ENCODE assay signal across 5 fruit fly cellular contexts in the genomic region with DNA sequence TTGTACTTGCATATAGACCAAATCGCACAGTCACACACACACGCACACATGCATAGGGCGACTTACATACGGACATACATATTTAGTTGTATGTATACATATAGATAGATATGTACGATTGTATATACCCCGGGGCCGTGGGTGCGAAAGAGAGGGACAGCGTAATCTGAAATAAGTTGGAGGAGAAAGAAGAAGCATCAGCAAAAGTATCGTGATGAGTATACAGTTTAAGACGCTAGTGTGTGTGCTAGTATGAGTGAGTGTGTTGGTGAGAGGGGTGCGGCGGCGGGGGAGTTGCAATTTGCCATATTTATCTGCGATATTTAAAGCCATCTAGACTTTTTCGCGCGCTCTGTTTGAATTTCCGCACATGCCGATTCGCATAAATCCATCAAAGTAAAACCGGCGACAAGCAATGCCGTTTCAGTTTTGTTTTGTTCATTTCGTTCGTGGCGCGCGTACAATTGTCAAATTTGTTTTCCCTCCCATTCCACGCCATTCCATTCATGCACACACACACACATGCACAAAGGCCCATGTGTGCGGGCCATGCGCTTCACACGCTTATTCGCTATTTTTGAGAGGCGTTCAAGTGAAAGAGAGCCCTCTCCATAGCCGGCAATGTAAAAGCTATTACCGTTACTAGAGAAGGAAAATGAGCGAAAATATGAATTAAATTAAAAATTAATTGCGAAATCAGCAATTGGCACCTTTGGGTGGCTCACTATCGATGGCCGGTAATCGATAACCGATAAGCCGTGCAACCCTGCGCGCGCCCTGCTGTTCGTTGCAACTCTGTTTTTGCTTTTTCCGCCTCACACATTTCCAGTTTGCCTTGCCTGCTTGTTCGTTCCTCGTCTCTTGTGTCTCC.
TF ChIP-seq lines count a peak whose summit lies in the region.

No protein-coding gene starts in this region.

TF ChIP-seq in whole organism, adult, 20 proteins besides CTCF, POLR2A, EP300 and RAD21 (continued from another document):
- TF ChIP-seq ovo (GFP tag; optimal IDR thresholded peaks at IDR 0.05; lab: Kevin White, UChicago) = peak; percentile 73
- TF ChIP-seq CG12768 (GFP tag; optimal IDR thresholded peaks at IDR 0.05; lab: Kevin White, UChicago) = peak; percentile 78
- TF ChIP-seq toe (GFP tag; optimal IDR thresholded peaks at IDR 0.05; lab: Kevin White, UChicago) = peak; percentile 67
- peak; percentile 86 for TF ChIP-seq CG7101 (tag; optimal IDR thresholded peaks at IDR 0.05; lab: Kevin White, UChicago)
- TF ChIP-seq cnc (optimal IDR thresholded peaks at IDR 0.05; lab: Kevin White, UChicago) = peak in 1 of 2 experiments; percentile 13
- peak; percentile 78 for TF ChIP-seq CG7045 (GFP tag; optimal IDR thresholded peaks at IDR 0.05; lab: Kevin White, UChicago)

TF ChIP-seq in whole organism, embryonic, 481 proteins besides CTCF, POLR2A, EP300 and RAD21 (continued from another document and continues in another):
- TF ChIP-seq jing (GFP tag; optimal IDR thresholded peaks at IDR 0.05; lab: Kevin White, UChicago) (no peak), ap (GFP tag; IDR thresholded peaks at IDR 0.05; lab: Robert Waterston, UW) (0 out of 2 replicates have a peak, but pooled peaks have one; percentile 20), grn (GFP tag; optimal IDR thresholded peaks at IDR 0.05; lab: Kevin White, UChicago) (peak; percentile 70), CG15514 (GFP tag; optimal IDR thresholded peaks at IDR 0.05; lab: Kevin White, UChicago) (peak; percentile 90), H2.0 (GFP tag; IDR thresholded peaks at IDR 0.05; lab: Robert Waterston, UW) (peak; percentile 71), Oaz (GFP tag; IDR thresholded peaks at IDR 0.05; lab: Robert Waterston, UW) (peak; percentile 61), CG9727 (GFP tag; optimal IDR thresholded peaks at IDR 0.05; lab: Kevin White, UChicago) (peak; percentile 93), al (GFP tag; IDR thresholded peaks at IDR 0.05; lab: Robert Waterston, UW) (peak; percentile 62; the same call in 1 of the 2 replicates), CG1792 (GFP tag; optimal IDR thresholded peaks at IDR 0.05; lab: Kevin White, UChicago) (peak; percentile 53), CG7963 (GFP tag; IDR thresholded peaks at IDR 0.05; lab: Robert Waterston, UW; ENCODE audit: partially characterized antibody) (peak; percentile 84), CG16815 (GFP tag; optimal IDR thresholded peaks at IDR 0.05; lab: Kevin White, UChicago) (no peak), CG16779 (GFP tag; IDR thresholded peaks at IDR 0.05; lab: Robert Waterston, UW) (peak; percentile 74), CG17359 (tag; optimal IDR thresholded peaks at IDR 0.05; lab: Kevin White, UChicago) (peak; percentile 74), Dip2 (GFP tag; IDR thresholded peaks at IDR 0.05; lab: Robert Waterston, UW) (no peak), Sox102F (GFP tag; optimal IDR thresholded peaks at IDR 0.05; lab: Kevin White, UChicago) (peak; percentile 11), CG13775 (GFP tag; optimal IDR thresholded peaks at IDR 0.05; lab: Kevin White, UChicago) (peak; percentile 91), CG12769 (tag; optimal IDR thresholded peaks at IDR 0.05; lab: Kevin White, UChicago) (peak; percentile 75), Hmr (GFP tag; optimal IDR thresholded peaks at IDR 0.05; lab: Kevin White, UChicago) (peak; percentile 92), CG13894 (tag; optimal IDR thresholded peaks at IDR 0.05; lab: Kevin White, UChicago) (peak; percentile 55), MTF-1 (GFP tag; optimal IDR thresholded peaks at IDR 0.05; lab: Kevin White, UChicago; ENCODE audit: borderline replicate concordance) (peak; percentile 94), Gsc (GFP tag; IDR thresholded peaks at IDR 0.05; lab: Robert Waterston, UW) (no peak), CG1647 (GFP tag; optimal IDR thresholded peaks at IDR 0.05; lab: Kevin White, UChicago) (peak; percentile 61), sens-2 (GFP tag; IDR thresholded peaks at IDR 0.05; lab: Robert Waterston, UW) (peak; percentile 84), CG13424 (tag; optimal IDR thresholded peaks at IDR 0.05; lab: Kevin White, UChicago) (peak; percentile 59), btn (GFP tag; optimal IDR thresholded peaks at IDR 0.05; lab: Kevin White, UChicago) (peak; percentile 71), gcm (GFP tag; optimal IDR thresholded peaks at IDR 0.05; lab: Kevin White, UChicago) (peak; percentile 81), kah (GFP tag; optimal IDR thresholded peaks at IDR 0.05; lab: Kevin White, UChicago) (no peak), chm (GFP tag; IDR thresholded peaks at IDR 0.05; lab: Robert Waterston, UW) (peak; percentile 94)

TF ChIP-seq in whole organism, prepupa, 60 proteins besides CTCF, POLR2A, EP300 and RAD21 (continued from another document and continues in another):
- TF ChIP-seq CG6792 (GFP tag; optimal IDR thresholded peaks at IDR 0.05; lab: Kevin White, UChicago) (peak; percentile 63), Ets96B (tag; optimal IDR thresholded peaks at IDR 0.05; lab: Kevin White, UChicago) (peak; percentile 8), Blimp-1 (GFP tag; optimal IDR thresholded peaks at IDR 0.05; lab: Kevin White, UChicago) (peak; percentile 67), CG6276 (GFP tag; optimal IDR thresholded peaks at IDR 0.05; lab: Kevin White, UChicago) (no peak), Hr39 (GFP tag; optimal IDR thresholded peaks at IDR 0.05; lab: Kevin White, UChicago) (peak; percentile 67), CG6163 (GFP tag; IDR thresholded peaks at IDR 0.05; lab: Robert Waterston, UW) (peak; percentile 93), CG16779 (tag; optimal IDR thresholded peaks at IDR 0.05; lab: Kevin White, UChicago) (peak; percentile 71), esn (GFP tag; optimal IDR thresholded peaks at IDR 0.05; lab: Kevin White, UChicago) (peak; percentile 88), net (GFP tag; optimal IDR thresholded peaks at IDR 0.05; lab: Kevin White, UChicago) (peak; percentile 80), Hr38 (GFP tag; optimal IDR thresholded peaks at IDR 0.05; lab: Kevin White, UChicago) (no peak), CG6808 (GFP tag; optimal IDR thresholded peaks at IDR 0.05; lab: Kevin White, UChicago) (peak; percentile 85), fd85E (GFP tag; optimal IDR thresholded peaks at IDR 0.05; lab: Kevin White, UChicago) (peak; percentile 64), eg (GFP tag; IDR thresholded peaks at IDR 0.05; lab: Robert Waterston, UW) (peak; percentile 81), lz (GFP tag; optimal IDR thresholded peaks at IDR 0.05; lab: Kevin White, UChicago) (peak; percentile 84), Met (GFP tag; optimal IDR thresholded peaks at IDR 0.05; lab: Kevin White, UChicago) (peak; percentile 87), OdsH (GFP tag; optimal IDR thresholded peaks at IDR 0.05; lab: Kevin White, UChicago) (peak; percentile 69), cyc (GFP tag; optimal IDR thresholded peaks at IDR 0.05; lab: Kevin White, UChicago) (peak; percentile 77), CG3919 (GFP tag; optimal IDR thresholded peaks at IDR 0.05; lab: Kevin White, UChicago) (peak; percentile 83), spab (GFP tag; optimal IDR thresholded peaks at IDR 0.05; lab: Kevin White, UChicago) (peak; percentile 16), CG4318 (GFP tag; optimal IDR thresholded peaks at IDR 0.05; lab: Kevin White, UChicago) (no peak), Eip78C (GFP tag; lab: Kevin White, UChicago) (peak; percentile 94), CG8319 (GFP tag; optimal IDR thresholded peaks at IDR 0.05; lab: Kevin White, UChicago) (peak; percentile 68), CG31627 (GFP tag; optimal IDR thresholded peaks at IDR 0.05; lab: Kevin White, UChicago) (peak; percentile 82), topi (GFP tag; optimal IDR thresholded peaks at IDR 0.05; lab: Kevin White, UChicago) (peak; percentile 87), CG11294 (GFP tag; IDR thresholded peaks at IDR 0.05; lab: Robert Waterston, UW) (no peak), CG1621 (tag; optimal IDR thresholded peaks at IDR 0.05; lab: Kevin White, UChicago) (peak; percentile 68), fd59A (GFP tag; optimal IDR thresholded peaks at IDR 0.05; lab: Kevin White, UChicago) (peak; percentile 52), svp (GFP tag; lab: Kevin White, UChicago) (peak; percentile 81), Sox102F (GFP tag; optimal IDR thresholded peaks at IDR 0.05; lab: Kevin White, UChicago) (peak; percentile 86), CG7368 (GFP tag; optimal IDR thresholded peaks at IDR 0.05; lab: Kevin White, UChicago) (peak; percentile 61)

TF ChIP-seq in whole organism, pupa, 21 proteins besides CTCF, POLR2A, EP300 and RAD21 (continued from another document):
- TF ChIP-seq CG8159 (tag; optimal IDR thresholded peaks at IDR 0.05; lab: Kevin White, UChicago) (peak; percentile 60), CG14655 (GFP tag; optimal IDR thresholded peaks at IDR 0.05; lab: Kevin White, UChicago) (no peak), rn (GFP tag; IDR thresholded peaks at IDR 0.05; lab: Robert Waterston, UW) (0 out of 2 replicates have a peak, but pooled peaks have one; percentile 14), CG32121 (GFP tag; IDR thresholded peaks at IDR 0.05; lab: Robert Waterston, UW) (peak; percentile 45), Ets98B (GFP tag; IDR thresholded peaks at IDR 0.05; lab: Robert Waterston, UW) (peak; percentile 71)

TF ChIP-seq in whole organism, wandering third instar larva, 38 proteins besides CTCF, POLR2A, EP300 and RAD21 (continued from another document):
- TF ChIP-seq dmrt93B (GFP tag; optimal IDR thresholded peaks at IDR 0.05; lab: Kevin White, UChicago) (peak; percentile 83), Rel (GFP tag; optimal IDR thresholded peaks at IDR 0.05; lab: Kevin White, UChicago) (peak; percentile 68), Rel (tag; optimal IDR thresholded peaks at IDR 0.05; lab: Kevin White, UChicago) (peak; percentile 11), Hr83 (GFP tag; optimal IDR thresholded peaks at IDR 0.05; lab: Kevin White, UChicago; ENCODE audit: poor library complexity, severe bottlenecking) (peak; percentile 78), dl (GFP tag; optimal IDR thresholded peaks at IDR 0.05; lab: Kevin White, UChicago; ENCODE audit: insufficient read depth in 1 of 2, partially characterized antibody in 2 of 2) (no peak), tai (GFP tag; optimal IDR thresholded peaks at IDR 0.05; lab: Kevin White, UChicago) (no peak), dsf (GFP tag; optimal IDR thresholded peaks at IDR 0.05; lab: Kevin White, UChicago; ENCODE audit: borderline replicate concordance) (no peak), Myc (optimal IDR thresholded peaks at IDR 0.05; lab: Kevin White, UChicago) (peak; percentile 62), Abd-B (GFP tag; optimal IDR thresholded peaks at IDR 0.05; lab: Kevin White, UChicago) (no peak), ey (GFP tag; optimal IDR thresholded peaks at IDR 0.05; lab: Kevin White, UChicago) (peak; percentile 64), Hnf4 (GFP tag; optimal IDR thresholded peaks at IDR 0.05; lab: Kevin White, UChicago) (peak; percentile 76), N (GFP tag; optimal IDR thresholded peaks at IDR 0.05; lab: Kevin White, UChicago) (peak; percentile 38), h (GFP tag; optimal IDR thresholded peaks at IDR 0.05; lab: Kevin White, UChicago) (peak; percentile 88), lola (GFP tag; optimal IDR thresholded peaks at IDR 0.05; lab: Kevin White, UChicago) (no peak), sage (GFP tag; optimal IDR thresholded peaks at IDR 0.05; lab: Kevin White, UChicago) (peak; percentile 35), CrebA (GFP tag; optimal IDR thresholded peaks at IDR 0.05; lab: Kevin White, UChicago; ENCODE audit: borderline replicate concordance) (no peak), foxo (GFP tag; optimal IDR thresholded peaks at IDR 0.05; lab: Kevin White, UChicago) (peak; percentile 66 to 74), rgr (GFP tag; optimal IDR thresholded peaks at IDR 0.05; lab: Kevin White, UChicago) (peak; percentile 93), OdsH (GFP tag; optimal IDR thresholded peaks at IDR 0.05; lab: Kevin White, UChicago) (peak; percentile 75), woc (GFP tag; optimal IDR thresholded peaks at IDR 0.05; lab: Kevin White, UChicago) (peak; percentile 44), br (GFP tag; optimal IDR thresholded peaks at IDR 0.05; lab: Kevin White, UChicago) (peak; percentile 89)
